Fruit fly (Drosophila melanogaster) whole organism, embryonic: ENCODE measurements around the gene CG3815.

Source experiments
- Asciz ChIP-seq: fragments of 200-800 bp; sonication (Bioruptor generic); optimal IDR thresholded peaks from 2 replicates; lab custom pipeline; 2017; ENCODE audit warnings: missing biosample characterization, mild to moderate bottlenecking, missing genetic modification characterization, missing genetic modification reagents
- CG10274 ChIP-seq: fragments of 200-800 bp; sonication (Bioruptor generic); optimal IDR thresholded peaks from 3 replicates; lab custom pipeline; 2017; ENCODE audit warnings: missing biosample characterization, mild to moderate bottlenecking, missing genetic modification characterization
- CG10959 ChIP-seq: fragments of 200-800 bp; sonication (Bioruptor generic); IDR thresholded peaks from 2 replicates; pipeline ENCODE4 v1.3.6; 2022; ENCODE audit warnings: missing biosample characterization, missing genetic modification characterization
- CG11695 ChIP-seq: fragments of 200-800 bp; sonication (Bioruptor generic); IDR thresholded peaks from 3 replicates; pipeline ENCODE4 v1.3.6; 2022; ENCODE audit warnings: missing biosample characterization, missing genetic modification characterization
- CG1233 ChIP-seq: fragments of 200-800 bp; sonication (Bioruptor generic); optimal IDR thresholded peaks from 4 replicates; lab custom pipeline; 2018; ENCODE audit warnings: missing biosample characterization, mild to moderate bottlenecking, missing genetic modification characterization
- CG12659 ChIP-seq: fragments of 200-800 bp; sonication (Bioruptor generic); optimal IDR thresholded peaks from 3 replicates; lab custom pipeline; 2017; ENCODE audit warnings: mild to moderate bottlenecking, missing biosample characterization, missing genetic modification reagents, missing genetic modification characterization
- CG13123 ChIP-seq: fragments of 200-800 bp; sonication (Bioruptor generic); optimal IDR thresholded peaks from 2 replicates; lab custom pipeline; 2016; ENCODE audit warnings: missing biosample characterization, missing genetic modification characterization
- CG1603 ChIP-seq: fragments of 200-800 bp; sonication (Bioruptor generic); optimal IDR thresholded peaks from 2 replicates; lab custom pipeline; 2019; ENCODE audit warnings: missing biosample characterization, mild to moderate bottlenecking, missing genetic modification characterization, moderate library complexity
- CG16779 ChIP-seq: fragments of 200-800 bp; sonication (Bioruptor generic); IDR thresholded peaks from 2 replicates; pipeline ENCODE4 v1.3.6; 2022; ENCODE audit warnings: missing biosample characterization, missing genetic modification characterization
- CG17568 ChIP-seq: fragments of 200-800 bp; sonication (Bioruptor generic); optimal IDR thresholded peaks from 2 replicates; lab custom pipeline; 2018; ENCODE audit warnings: missing biosample characterization, mild to moderate bottlenecking, missing genetic modification characterization, moderate library complexity
- CG18764 ChIP-seq: fragments of 200-800 bp; sonication (Bioruptor generic); optimal IDR thresholded peaks from 3 replicates; lab custom pipeline; 2016; ENCODE audit warnings: missing biosample characterization, missing genetic modification characterization
- CG2120 ChIP-seq: fragments of 200-800 bp; sonication (Bioruptor generic); optimal IDR thresholded peaks from 3 replicates; lab custom pipeline; 2016; ENCODE audit warnings: missing biosample characterization, missing genetic modification characterization
- CG2202 ChIP-seq: fragments of 200-800 bp; sonication (Bioruptor generic); optimal IDR thresholded peaks from 2 replicates; lab custom pipeline; 2018; ENCODE audit warnings: missing biosample characterization, mild to moderate bottlenecking, missing genetic modification characterization
- CG3847 ChIP-seq: fragments of 200-800 bp; sonication (Bioruptor generic); IDR thresholded peaks from 2 replicates; pipeline ENCODE4 v1.3.6; 2022; ENCODE audit warnings: missing biosample characterization, missing genetic modification characterization
- CG4282 ChIP-seq: fragments of 200-800 bp; sonication (Bioruptor generic); optimal IDR thresholded peaks from 2 replicates; lab custom pipeline; 2016; ENCODE audit warnings: missing biosample characterization, missing genetic modification characterization
- CG5180 ChIP-seq: fragments of 200-800 bp; sonication (Bioruptor generic); optimal IDR thresholded peaks from 3 replicates; lab custom pipeline; 2017; ENCODE audit warnings: missing biosample characterization, missing genetic modification characterization, mild to moderate bottlenecking, moderate library complexity, missing genetic modification reagents
- CG6175 ChIP-seq: fragments of 200-800 bp; sonication (Bioruptor generic); IDR thresholded peaks from 3 replicates; pipeline ENCODE4 v1.3.6; 2022; ENCODE audit warnings: missing biosample characterization, missing genetic modification characterization
- CG7556 ChIP-seq: fragments of 200-800 bp; sonication (Bioruptor generic); optimal IDR thresholded peaks from 2 replicates; lab custom pipeline; 2017; ENCODE audit warnings: missing biosample characterization, mild to moderate bottlenecking, missing genetic modification characterization
- CG7928 ChIP-seq: fragments of 200-800 bp; sonication (Bioruptor generic); optimal IDR thresholded peaks from 2 replicates; lab custom pipeline; 2017; ENCODE audit warnings: missing biosample characterization, mild to moderate bottlenecking, missing genetic modification characterization
- CG7987 ChIP-seq: fragments of 200-800 bp; sonication (Bioruptor generic); optimal IDR thresholded peaks from 2 replicates; lab custom pipeline; 2018; ENCODE audit warnings: missing biosample characterization, mild to moderate bottlenecking, missing genetic modification characterization, moderate library complexity
- CG8359 ChIP-seq: fragments of 200-800 bp; sonication (Bioruptor generic); optimal IDR thresholded peaks from 2 replicates; lab custom pipeline; 2017; ENCODE audit warnings: missing biosample characterization, mild to moderate bottlenecking, missing genetic modification characterization, borderline replicate concordance
- Chrac-16 ChIP-seq: fragments of 200-800 bp; sonication (Bioruptor generic); optimal IDR thresholded peaks from 3 replicates; lab custom pipeline; 2016; ENCODE audit warnings: missing biosample characterization, missing genetic modification characterization
- D19A ChIP-seq: fragments of 200-800 bp; optimal IDR thresholded peaks from 3 replicates; lab custom pipeline; 2019; ENCODE audit warnings: missing biosample characterization, mild to moderate bottlenecking, missing genetic modification characterization, moderate library complexity
- Dad ChIP-seq: fragments of 200-800 bp; sonication (Bioruptor generic); optimal IDR thresholded peaks from 3 replicates; lab custom pipeline; 2016; ENCODE audit warnings: missing biosample characterization, missing genetic modification characterization
- Fer3 ChIP-seq: fragments of 200-800 bp; sonication (Bioruptor generic); optimal IDR thresholded peaks from 2 replicates; lab custom pipeline; 2018; ENCODE audit warnings: missing biosample characterization, mild to moderate bottlenecking, missing genetic modification characterization, moderate library complexity
- Gsc ChIP-seq: fragments of 200-800 bp; sonication (Bioruptor generic); IDR thresholded peaks from 2 replicates; pipeline ENCODE4 v1.3.6; 2022; ENCODE audit warnings: missing biosample characterization, missing genetic modification characterization
- H15 ChIP-seq: fragments of 200-800 bp; sonication (Bioruptor generic); IDR thresholded peaks from 3 replicates; pipeline ENCODE4 v1.3.6; 2022; ENCODE audit warnings: missing biosample characterization, missing genetic modification characterization
- HmgZ ChIP-seq: fragments of 200-800 bp; sonication (Bioruptor generic); optimal IDR thresholded peaks from 2 replicates; lab custom pipeline; 2018; ENCODE audit warnings: missing biosample characterization, mild to moderate bottlenecking, missing genetic modification characterization
- Hsf ChIP-seq: fragments of 200-800 bp; sonication (Bioruptor generic); optimal IDR thresholded peaks from 3 replicates; lab custom pipeline; 2016; ENCODE audit warnings: missing biosample characterization, missing genetic modification characterization
- Mad ChIP-seq: fragments of 200-800 bp; sonication (Bioruptor generic); optimal IDR thresholded peaks from 2 replicates; lab custom pipeline; 2016; ENCODE audit warnings: missing biosample characterization, missing genetic modification characterization
- Med ChIP-seq: fragments of 200-800 bp; sonication (Bioruptor generic); peaks from one replicate; lab custom pipeline; 2016; ENCODE audit warnings: missing biosample characterization, missing genetic modification characterization, mild to moderate bottlenecking, inconsistent platforms, moderate library complexity
- Stat92E ChIP-seq, 3 experiments: fragments of >200 bp in 2 of 3; fragments of 200-800 bp in 1 of 3; sonication (Bioruptor generic) in 1 of 3; optimal IDR thresholded peaks; 2 replicates each; lab custom pipeline; 2017 to 2019; ENCODE audit warnings: missing biosample characterization in 3 of 3, missing genetic modification characterization in 3 of 3, mild to moderate bottlenecking in 1 of 3, moderate library complexity in 1 of 3
- Usf ChIP-seq: fragments of 200-800 bp; sonication (Bioruptor generic); optimal IDR thresholded peaks from 2 replicates; lab custom pipeline; 2017; ENCODE audit warnings: missing genotype, missing biosample characterization, missing genetic modification characterization
- bcd ChIP-seq: fragments of 200-800 bp; sonication (Bioruptor generic); optimal IDR thresholded peaks from 2 replicates; lab custom pipeline; 2017; ENCODE audit warnings: missing biosample characterization, mild to moderate bottlenecking, missing genetic modification characterization
- bowl ChIP-seq: fragments of 200-800 bp; sonication (Bioruptor generic); IDR thresholded peaks from 2 replicates; pipeline ENCODE4 v1.3.6; 2022; ENCODE audit warnings: missing biosample characterization, missing genetic modification characterization
- btn ChIP-seq: fragments of 200-800 bp; sonication (Bioruptor generic); optimal IDR thresholded peaks from 2 replicates; lab custom pipeline; 2016; ENCODE audit warnings: missing biosample characterization, missing genetic modification characterization
- cad ChIP-seq: fragments of >200 bp; optimal IDR thresholded peaks from 2 replicates; lab custom pipeline; 2017; ENCODE audit warnings: missing biosample characterization, missing genetic modification characterization
- cato ChIP-seq: fragments of 200-800 bp; sonication (Bioruptor generic); optimal IDR thresholded peaks from 2 replicates; lab custom pipeline; 2016; ENCODE audit warnings: missing biosample characterization, missing genetic modification characterization, borderline replicate concordance
- chif ChIP-seq, 2 experiments: fragments of 200-800 bp; sonication (Bioruptor generic); optimal IDR thresholded peaks; 3 replicates each; lab custom pipeline; 2016; ENCODE audit warnings: missing biosample characterization in 2 of 2, missing genetic modification characterization in 2 of 2
- ci ChIP-seq: fragments of 200-800 bp; sonication (Bioruptor generic); IDR thresholded peaks from 3 replicates; pipeline ENCODE4 v1.3.6; 2022; ENCODE audit warnings: missing biosample characterization, missing genetic modification characterization
- dm ChIP-seq: fragments of 200-800 bp; sonication (Bioruptor generic); optimal IDR thresholded peaks from 3 replicates; lab custom pipeline; 2016; ENCODE audit warnings: missing biosample characterization, missing genetic modification characterization
- eve ChIP-seq, 2 experiments: fragments of >200 bp; optimal IDR thresholded peaks; 2 replicates each; lab custom pipeline; 2017; ENCODE audit warnings: missing biosample characterization in 2 of 2, missing genetic modification characterization in 2 of 2
- fu2 ChIP-seq: fragments of 200-800 bp; sonication (Bioruptor generic); optimal IDR thresholded peaks from 2 replicates; lab custom pipeline; 2016; ENCODE audit warnings: missing biosample characterization, missing genetic modification characterization
- grau ChIP-seq: fragments of 200-800 bp; optimal IDR thresholded peaks from 3 replicates; lab custom pipeline; 2019; ENCODE audit warnings: missing biosample characterization, mild to moderate bottlenecking, missing genetic modification characterization, moderate library complexity
- jigr1 ChIP-seq: fragments of 200-800 bp; sonication (Bioruptor generic); IDR thresholded peaks from 3 replicates; pipeline ENCODE4 v1.3.6; 2022; ENCODE audit warnings: missing biosample characterization, missing genetic modification characterization
- p53 ChIP-seq: fragments of 200-800 bp; sonication (Bioruptor generic); optimal IDR thresholded peaks from 2 replicates; lab custom pipeline; 2016; ENCODE audit warnings: missing biosample characterization, missing genetic modification characterization
- slp2 ChIP-seq: fragments of 200-800 bp; sonication (Bioruptor generic); optimal IDR thresholded peaks from 2 replicates; lab custom pipeline; 2016; ENCODE audit warnings: missing biosample characterization, missing genetic modification characterization
- sna ChIP-seq: fragments of 200-800 bp; sonication (Bioruptor generic); IDR thresholded peaks from 2 replicates; pipeline ENCODE4 v1.3.6; 2022; ENCODE audit warnings: missing biosample characterization, missing genetic modification characterization; ENCODE audit not compliant: partially characterized antibody
- tin ChIP-seq: fragments of 200-800 bp; sonication (Bioruptor generic); optimal IDR thresholded peaks from 3 replicates; lab custom pipeline; 2016; ENCODE audit warnings: missing biosample characterization, missing genetic modification characterization
- twi ChIP-seq: fragments of 200-800 bp; optimal IDR thresholded peaks from 2 replicates; lab custom pipeline; 2019; ENCODE audit warnings: missing biosample characterization, mild to moderate bottlenecking, missing genetic modification characterization, moderate library complexity

CG3815 gene

dm6 chrX:6339970-6340548 lies 44.9 kb downstream of the CG3815 start (continued):
- peak; percentile 45; the same call in 1 of the 3 replicates for TF ChIP-seq CG6175 (GFP tag; lab: Robert Waterston, UW)
- TF ChIP-seq D19A = peak; percentile 54
- no peak for TF ChIP-seq Stat92E (GFP tag; optimal IDR thresholded peaks at IDR 0.05; lab: Kevin White, UChicago)
- no peak for TF ChIP-seq slp2 (GFP tag; lab: Kevin White, UChicago)
- no peak for TF ChIP-seq jigr1 (GFP tag; lab: Robert Waterston, UW)
- TF ChIP-seq CG10274 = no peak
- peak; percentile 90 for TF ChIP-seq Med (GFP tag; lab: Kevin White, UChicago)
- TF ChIP-seq CG5180 (GFP tag; lab: Kevin White, UChicago) = no peak
- peak; percentile 34 for TF ChIP-seq Asciz (GFP tag; lab: Kevin White, UChicago)
- TF ChIP-seq CG2202 = no peak
- TF ChIP-seq CG8359 (GFP tag; lab: Kevin White, UChicago) = no peak
- no peak for TF ChIP-seq btn
- no peak for TF ChIP-seq cad
- no peak for TF ChIP-seq CG7556 (GFP tag; lab: Kevin White, UChicago)
- peak; percentile 12 for TF ChIP-seq CG18764 (GFP tag; lab: Kevin White, UChicago)
- TF ChIP-seq CG2120 (GFP tag; lab: Kevin White, UChicago) = peak; percentile 50
- no peak for TF ChIP-seq p53 (GFP tag; lab: Kevin White, UChicago)
- TF ChIP-seq H15 (GFP tag; lab: Robert Waterston, UW) = 0 out of 3 replicates have a peak, but pooled peaks have one; percentile 56
- peak; percentile 63 for TF ChIP-seq grau (tag; lab: Kevin White, UChicago)
- TF ChIP-seq dm (GFP tag; lab: Kevin White, UChicago) = peak; percentile 23
- no peak for TF ChIP-seq fu2 (GFP tag; lab: Kevin White, UChicago)
- no peak for TF ChIP-seq CG12659 (GFP tag; lab: Kevin White, UChicago)
- peak; percentile 87 for TF ChIP-seq ci (GFP tag; lab: Robert Waterston, UW)
- peak; percentile 25 for TF ChIP-seq HmgZ
- no peak for TF ChIP-seq CG16779 (GFP tag; lab: Robert Waterston, UW)
- TF ChIP-seq CG4282 = no peak
- TF ChIP-seq twi (tag; lab: Kevin White, UChicago) = no peak
- peak; percentile 41 for TF ChIP-seq Hsf
- TF ChIP-seq Usf (GFP tag; lab: Kevin White, UChicago) = no peak
- TF ChIP-seq CG7987 (GFP tag; lab: Kevin White, UChicago) = no peak
- TF ChIP-seq bcd (GFP tag; lab: Kevin White, UChicago) = peak; percentile 42
- TF ChIP-seq Gsc = 0 out of 2 replicates have a peak, but pooled peaks have one; percentile 18
- TF ChIP-seq CG1603 (tag; lab: Kevin White, UChicago) = peak; percentile 68
- no peak for TF ChIP-seq Dad
- TF ChIP-seq Fer3 = peak; percentile 57
- no peak for TF ChIP-seq cato
- TF ChIP-seq Chrac-16 (GFP tag; lab: Kevin White, UChicago) = peak; percentile 31
- peak; percentile 45 for TF ChIP-seq CG3847
- TF ChIP-seq CG13123 (GFP tag; lab: Kevin White, UChicago) = no peak
- TF ChIP-seq eve (GFP tag; optimal IDR thresholded peaks at IDR 0.05; lab: Kevin White, UChicago) = no peak
- TF ChIP-seq bowl = no peak
- TF ChIP-seq CG10959 (GFP tag; lab: Robert Waterston, UW) = no peak
- TF ChIP-seq CG1233 (GFP tag; lab: Kevin White, UChicago) = peak; percentile 14
- TF ChIP-seq sna (GFP tag; lab: Robert Waterston, UW) = no peak
- TF ChIP-seq CG7928 (GFP tag; lab: Kevin White, UChicago) = no peak
- TF ChIP-seq CG11695 (GFP tag; lab: Robert Waterston, UW) = peak; percentile 67; the same call in 2 of the 3 replicates
- no peak for TF ChIP-seq Mad
- peak; percentile 9 for TF ChIP-seq tin (GFP tag; lab: Kevin White, UChicago)
- peak; percentile 3 to 25 for TF ChIP-seq chif (GFP tag; optimal IDR thresholded peaks at IDR 0.05; lab: Kevin White, UChicago)
- no peak for TF ChIP-seq CG17568 (GFP tag; lab: Kevin White, UChicago)
